Fruit fly (Drosophila melanogaster): ENCODE measurements around the gene wapl.
A peak's percentile ranks its signal among the peaks of the same experiment; 100 is the strongest.

wapl gene

dm6 chrX:2158668-2159163 is at the start of gene wapl:
wapl (minus strand) TSS chrX:2158983.
- no peak for TF ChIP-seq CG8478 (optimal IDR thresholded peaks at IDR 0.05)
- peak; percentile 2 to 35 for TF ChIP-seq CTCF (optimal IDR thresholded peaks at IDR 0.05)

DNA sequence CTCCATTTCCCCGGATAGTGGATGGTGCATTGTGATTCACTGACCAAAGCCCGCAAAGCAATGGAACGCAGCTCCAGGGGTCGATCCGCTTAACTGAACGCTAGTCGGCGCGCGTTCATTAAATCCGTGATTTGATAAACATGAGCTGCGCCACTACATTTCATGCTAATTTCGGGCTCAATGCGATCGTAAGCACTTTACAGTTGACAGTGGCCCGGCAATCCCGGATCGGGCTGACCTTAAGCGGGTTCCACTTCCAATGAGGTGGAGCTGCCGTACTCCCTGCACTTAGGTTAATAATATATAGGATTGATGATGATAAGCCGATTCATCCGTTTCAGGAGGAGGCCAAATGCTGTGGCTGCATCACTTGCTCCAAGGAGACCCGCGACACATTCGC is 45.0 kb upstream of the wapl start, which contains the start of gene FarO:
FarO (minus strand) TSS at position 101 of the 400 bp plus-strand sequence.
- TF ChIP-seq CG8478 (optimal IDR thresholded peaks at IDR 0.05): no peak
- TF ChIP-seq CTCF (optimal IDR thresholded peaks at IDR 0.05): no peak

DNA sequence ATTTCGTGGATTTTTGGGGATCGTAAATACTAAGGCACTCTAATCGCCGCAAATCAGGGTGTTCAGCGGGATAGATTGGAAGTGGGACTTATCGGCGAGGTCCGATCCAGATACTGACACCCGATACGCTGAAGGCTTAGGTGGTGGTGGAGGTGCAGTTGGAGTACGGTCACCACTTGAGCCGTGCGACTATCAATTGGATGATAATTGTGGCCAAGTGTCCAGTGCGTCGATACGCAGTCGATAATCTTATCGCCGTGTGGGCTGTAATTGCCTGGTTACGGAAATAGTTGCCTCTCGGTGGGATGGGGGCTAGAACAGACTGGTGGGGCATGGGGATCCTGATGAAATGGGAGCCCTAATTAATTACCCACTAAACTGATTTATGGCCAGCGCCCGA is 40.5 kb upstream of the wapl start:
- TF ChIP-seq CTCF (optimal IDR thresholded peaks at IDR 0.05): no peak
- no peak for TF ChIP-seq CG8478 (optimal IDR thresholded peaks at IDR 0.05)

- TF ChIP-seq CG8478 (optimal IDR thresholded peaks at IDR 0.05) (no peak), CTCF (optimal IDR thresholded peaks at IDR 0.05) (no peak)
These were observed 39.4 kb upstream of the wapl start for dm6 chrX:2198272-2198571.

DNA sequence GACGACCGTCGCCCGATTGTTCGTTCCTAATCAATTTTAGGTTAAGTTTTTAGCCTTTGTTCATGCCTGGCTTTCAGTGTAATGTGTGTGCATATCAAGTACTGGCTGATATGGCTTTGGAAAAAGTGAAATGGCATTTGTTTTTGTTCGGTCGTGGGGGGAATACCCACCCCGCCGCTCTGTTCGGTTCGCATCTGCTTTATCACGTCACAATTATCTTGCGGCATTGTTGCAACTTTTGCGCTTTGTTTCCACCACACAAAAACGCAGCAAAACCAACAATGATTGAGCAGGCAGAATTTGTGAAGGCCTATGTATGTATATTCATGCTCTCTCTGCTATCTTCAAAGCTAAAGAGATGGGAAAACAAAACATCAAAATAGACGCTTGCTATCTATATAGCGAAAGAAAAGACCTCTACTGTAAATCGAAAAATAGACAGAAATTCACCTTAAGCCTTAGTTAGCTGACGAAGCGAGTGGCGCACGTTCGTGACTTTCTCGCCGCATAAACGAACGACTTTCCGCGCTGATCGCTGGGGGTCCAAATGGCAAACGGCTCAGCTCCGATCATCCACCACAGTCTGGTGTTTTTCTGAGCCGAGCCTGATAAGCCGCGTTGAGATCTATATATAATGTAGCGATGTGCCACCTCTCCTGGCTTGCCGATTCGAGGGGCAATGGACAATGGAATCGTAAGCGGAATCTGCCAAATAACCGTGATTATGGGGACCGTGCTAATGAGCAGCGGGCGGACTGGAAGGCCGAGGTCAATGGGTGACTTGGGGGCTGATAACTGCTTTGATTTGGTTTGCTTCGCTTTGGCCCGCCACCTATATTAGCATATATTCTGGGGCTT is 38.9 kb upstream of the wapl start:
- no peak for TF ChIP-seq CG8478 (optimal IDR thresholded peaks at IDR 0.05)
- no peak for TF ChIP-seq CTCF (optimal IDR thresholded peaks at IDR 0.05)

- no peak for TF ChIP-seq CTCF (optimal IDR thresholded peaks at IDR 0.05)
- TF ChIP-seq CG8478 (optimal IDR thresholded peaks at IDR 0.05): no peak
These were observed 37.4 kb upstream of the wapl start for dm6 chrX:2196086-2196732.

- no peak for TF ChIP-seq CG8478 (optimal IDR thresholded peaks at IDR 0.05)
- TF ChIP-seq CTCF (optimal IDR thresholded peaks at IDR 0.05): no peak
These were observed 35.7 kb upstream of the wapl start for dm6 chrX:2194208-2195094.

- no peak for TF ChIP-seq CG8478 (optimal IDR thresholded peaks at IDR 0.05)
- no peak for TF ChIP-seq CTCF (optimal IDR thresholded peaks at IDR 0.05)
These were observed 35.0 kb upstream of the wapl start, which contains the start of gene CG14053 for dm6 chrX:2193809-2194207. CG14053 (minus strand) TSS chrX:2193909.

DNA sequence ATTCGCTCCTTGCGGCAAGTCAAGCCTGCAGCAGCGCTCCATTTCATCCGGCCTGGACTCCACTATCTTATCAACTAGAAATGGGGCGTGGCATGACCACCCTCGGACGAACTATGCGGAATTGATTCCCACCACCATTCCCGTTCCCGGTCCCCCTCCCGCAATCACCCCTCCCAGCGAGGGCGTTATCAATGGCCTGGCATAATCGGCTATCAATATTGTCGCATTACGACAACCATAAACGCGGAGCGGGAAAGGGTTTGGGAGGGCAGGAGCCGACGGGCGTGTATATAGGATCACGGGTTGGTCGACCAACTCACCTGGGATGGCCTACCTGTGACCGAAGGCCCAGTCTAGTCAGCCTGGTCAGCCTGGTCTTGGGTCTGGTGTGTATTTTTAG is 34.4 kb upstream of the wapl start:
- no peak for TF ChIP-seq CG8478 (optimal IDR thresholded peaks at IDR 0.05)

dm6 chrX:2191896-2192295 is 33.1 kb upstream of the wapl start:
- no peak for TF ChIP-seq CG8478 (optimal IDR thresholded peaks at IDR 0.05)
- no peak for TF ChIP-seq CTCF (optimal IDR thresholded peaks at IDR 0.05)

- TF ChIP-seq CG8478 (optimal IDR thresholded peaks at IDR 0.05) (no peak), CTCF (optimal IDR thresholded peaks at IDR 0.05) (no peak)
These were observed 30.1 kb upstream of the wapl start, which contains the start of gene Mct1 for dm6 chrX:2188888-2189287. Mct1 (plus strand) TSS chrX:2189188.

DNA sequence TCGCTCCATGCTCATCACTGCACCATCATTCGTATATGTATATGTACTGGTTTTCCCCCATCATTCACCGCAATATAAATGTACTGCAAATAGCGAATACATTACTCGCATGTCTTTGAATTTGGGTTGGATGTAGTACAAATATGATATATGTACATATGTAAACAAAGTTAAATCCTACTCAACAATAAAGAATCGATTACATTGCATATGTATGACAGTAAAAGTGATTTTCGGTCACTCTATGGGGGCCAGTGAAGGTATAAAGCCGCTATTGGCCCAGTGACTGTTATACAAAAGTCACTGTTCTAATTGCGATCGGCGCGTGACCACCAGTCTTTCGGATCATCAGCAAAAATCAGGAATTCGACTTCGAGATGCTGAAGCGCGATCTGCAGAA is 28.7 kb upstream of the wapl start, which contains the start of gene CG3457:
CG3457 (plus strand) TSS at position 301 of the 400 bp plus-strand sequence.
- TF ChIP-seq CTCF (optimal IDR thresholded peaks at IDR 0.05): no peak
- TF ChIP-seq CG8478 (optimal IDR thresholded peaks at IDR 0.05): no peak

dm6 chrX:2186555-2186954 is 27.8 kb upstream of the wapl start, which contains the start of gene CG17777:
CG17777 (plus strand) TSS chrX:2186855.
- TF ChIP-seq CG8478 (optimal IDR thresholded peaks at IDR 0.05) (no peak), CTCF (optimal IDR thresholded peaks at IDR 0.05) (no peak)

DNA sequence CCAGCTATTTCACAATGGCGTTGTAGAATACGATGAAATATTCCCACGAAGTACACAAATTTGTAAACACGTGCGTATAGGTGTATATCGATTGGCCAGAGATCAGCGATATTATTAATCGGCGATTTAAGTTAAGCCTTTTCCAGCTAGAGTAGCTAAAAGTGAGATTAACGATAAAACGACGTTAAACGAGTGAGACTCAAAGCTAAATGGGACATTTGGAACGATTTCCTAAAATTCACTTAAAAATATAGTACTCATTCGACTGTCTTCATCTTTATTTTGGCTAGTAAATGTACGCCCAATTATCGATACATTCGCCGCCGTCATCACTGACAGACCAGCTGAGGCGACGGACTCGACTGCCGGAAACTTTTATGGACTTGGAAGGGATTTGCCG is 25.8 kb upstream of the wapl start, which contains the start of the genes Nmd3 and CG17776:
Nmd3 (minus strand) TSS at position 106 of the 400 bp plus-strand sequence.
CG17776 (plus strand) TSS at position 163 of the 400 bp plus-strand sequence.
- TF ChIP-seq CTCF (optimal IDR thresholded peaks at IDR 0.05) (no peak), CG8478 (optimal IDR thresholded peaks at IDR 0.05) (no peak)
